Worm (Caenorhabditis elegans): ENCODE data around the gene Y39E4B.6.

- no peak for TF ChIP-seq T22C8.4 (GFP tag; IDR thresholded peaks at IDR 0.05)
- 0 out of 2 replicates have a peak, but pooled peaks have one; percentile 5 for TF ChIP-seq flt-1 (GFP tag; IDR thresholded peaks at IDR 0.05)
- no peak for TF ChIP-seq ref-1 (GFP tag; conservative IDR thresholded peaks at IDR 0.05)
- TF ChIP-seq ztf-23 (GFP tag; IDR thresholded peaks at IDR 0.05) = 0 out of 2 replicates have a peak, but pooled peaks have one; percentile 12
- TF ChIP-seq cog-1 (tag; optimal IDR thresholded peaks at IDR 0.05) = no peak
- no peak for TF ChIP-seq ztf-29 (GFP tag; IDR thresholded peaks at IDR 0.05)
- no peak for TF ChIP-seq klf-2 (GFP tag; conservative IDR thresholded peaks at IDR 0.05)
- no peak for TF ChIP-seq med-1 (GFP tag; optimal IDR thresholded peaks at IDR 0.05; ENCODE audit: insufficient read depth)
These were observed 38.0 kb upstream of the Y39E4B.6 start for ce11 chrIII:13032429-13033018.
